Worm (Caenorhabditis elegans): ENCODE data around the gene B0035.22.

ce11 chrIV:11269483-11269882 lies 45.5 kb upstream of the B0035.22 start:
- no peak for TF ChIP-seq pbrm-1 (GFP tag; IDR thresholded peaks at IDR 0.05)
- no peak for TF ChIP-seq cebp-1 (GFP tag; IDR thresholded peaks at IDR 0.05)
- TF ChIP-seq cebp-1 (tag; optimal IDR thresholded peaks at IDR 0.05), result no peak
- TF ChIP-seq egl-44 (GFP tag; IDR thresholded peaks at IDR 0.05), result no peak
- no peak for TF ChIP-seq pha-4 (tag; optimal IDR thresholded peaks at IDR 0.05)
- no peak for TF ChIP-seq ztf-25 (GFP tag; IDR thresholded peaks at IDR 0.05)
- no peak for TF ChIP-seq ceh-58 (GFP tag; IDR thresholded peaks at IDR 0.05)
- TF ChIP-seq nfya-1 (tag; optimal IDR thresholded peaks at IDR 0.05; ENCODE audit: borderline replicate concordance, insufficient read depth), result no peak
- no peak for TF ChIP-seq Y56A3A.18 (GFP tag; IDR thresholded peaks at IDR 0.05)
- no peak for TF ChIP-seq sea-2 (GFP tag; IDR thresholded peaks at IDR 0.05)
- TF ChIP-seq ceh-27 (GFP tag; optimal IDR thresholded peaks at IDR 0.05), result no peak
- no peak for TF ChIP-seq F22D6.2 (tag; optimal IDR thresholded peaks at IDR 0.05)
